Fruit fly (Drosophila melanogaster) whole organism, embryonic: ENCODE results near the gene CG33160.

Experiments used
- CG10431 ChIP-seq: fragments of 200-800 bp; sonication (Bioruptor generic); optimal IDR thresholded peaks from 3 replicates; lab custom pipeline; 2018; ENCODE audit warnings: missing biosample characterization, mild to moderate bottlenecking, missing genetic modification characterization
- CG11093 ChIP-seq: fragments of 200-800 bp; sonication (Bioruptor generic); IDR thresholded peaks from 3 replicates; pipeline ENCODE4 v1.3.6; 2022; ENCODE audit warnings: missing biosample characterization, missing genetic modification characterization
- CG11247 ChIP-seq: fragments of 200-800 bp; sonication (Bioruptor generic); IDR thresholded peaks from 2 replicates; pipeline ENCODE4 v1.3.6; 2022; ENCODE audit warnings: missing biosample characterization, missing genetic modification characterization
- CG1603 ChIP-seq: fragments of 200-800 bp; sonication (Bioruptor generic); optimal IDR thresholded peaks from 2 replicates; lab custom pipeline; 2019; ENCODE audit warnings: missing biosample characterization, mild to moderate bottlenecking, missing genetic modification characterization, moderate library complexity
- CG16815 ChIP-seq: fragments of 200-800 bp; sonication (Bioruptor generic); optimal IDR thresholded peaks from 3 replicates; lab custom pipeline; 2017; ENCODE audit warnings: missing biosample characterization, mild to moderate bottlenecking, missing genetic modification characterization
- CG18619 ChIP-seq: fragments of 200-800 bp; sonication (Bioruptor generic); optimal IDR thresholded peaks from 3 replicates; lab custom pipeline; 2017; ENCODE audit warnings: missing biosample characterization, mild to moderate bottlenecking, missing genetic modification characterization
- CG3163 ChIP-seq: fragments of 200-800 bp; sonication (Bioruptor generic); optimal IDR thresholded peaks from 3 replicates; lab custom pipeline; 2016; ENCODE audit warnings: missing biosample characterization, missing genetic modification characterization
- CG42726 ChIP-seq: fragments of 200-800 bp; sonication (Bioruptor generic); IDR thresholded peaks from 2 replicates; pipeline ENCODE4 v1.3.6; 2022; ENCODE audit warnings: missing biosample characterization, missing genetic modification characterization; ENCODE audit not compliant: partially characterized antibody
- CG4360 ChIP-seq: fragments of 200-800 bp; sonication (Bioruptor generic); IDR thresholded peaks from 2 replicates; pipeline ENCODE4 v1.3.6; 2022; ENCODE audit warnings: missing biosample characterization, missing genetic modification characterization
- CG6813 ChIP-seq: fragments of 200-800 bp; sonication (Bioruptor generic); optimal IDR thresholded peaks from 2 replicates; lab custom pipeline; 2017; ENCODE audit warnings: missing biosample characterization, missing genetic modification characterization, mild to moderate bottlenecking, moderate library complexity, missing genetic modification reagents
- CG7556 ChIP-seq: fragments of 200-800 bp; sonication (Bioruptor generic); optimal IDR thresholded peaks from 2 replicates; lab custom pipeline; 2017; ENCODE audit warnings: missing biosample characterization, mild to moderate bottlenecking, missing genetic modification characterization
- CG7987 ChIP-seq: fragments of 200-800 bp; sonication (Bioruptor generic); optimal IDR thresholded peaks from 2 replicates; lab custom pipeline; 2018; ENCODE audit warnings: missing biosample characterization, mild to moderate bottlenecking, missing genetic modification characterization, moderate library complexity
- CG8290 ChIP-seq, 3 experiments: fragments of 200-800 bp; sonication (Bioruptor generic); optimal IDR thresholded peaks; 2 replicates each; lab custom pipeline; 2016 to 2019; ENCODE audit warnings: missing biosample characterization in 3 of 3, missing genetic modification characterization in 3 of 3, mild to moderate bottlenecking in 2 of 3, moderate library complexity in 1 of 3
- CG8944 ChIP-seq: fragments of 200-800 bp; sonication (Bioruptor generic); optimal IDR thresholded peaks from 3 replicates; lab custom pipeline; 2016; ENCODE audit warnings: missing biosample characterization, missing genetic modification characterization
- CG9876 ChIP-seq: fragments of 200-800 bp; sonication (Bioruptor generic); optimal IDR thresholded peaks from 2 replicates; lab custom pipeline; 2016; ENCODE audit warnings: missing biosample characterization, missing genetic modification characterization
- Elba2 ChIP-seq: fragments of 200-800 bp; sonication (Bioruptor generic); optimal IDR thresholded peaks from 3 replicates; lab custom pipeline; 2016; ENCODE audit warnings: missing biosample characterization, missing genetic modification characterization
- HLH4C ChIP-seq: fragments of 200-800 bp; sonication (Bioruptor generic); IDR thresholded peaks from 3 replicates; pipeline ENCODE4 v1.3.6; 2022; ENCODE audit warnings: missing biosample characterization, missing genetic modification characterization; ENCODE audit not compliant: partially characterized antibody
- HLHmδ ChIP-seq: fragments of 200-800 bp; sonication (Bioruptor generic); optimal IDR thresholded peaks from 2 replicates; lab custom pipeline; 2018; ENCODE audit warnings: missing biosample characterization, mild to moderate bottlenecking, missing genetic modification characterization, moderate library complexity
- Hand ChIP-seq: fragments of 200-800 bp; sonication (Bioruptor generic); optimal IDR thresholded peaks from 2 replicates; lab custom pipeline; 2017; ENCODE audit warnings: mild to moderate bottlenecking, missing biosample characterization, missing genetic modification reagents, missing genetic modification characterization
- Hey ChIP-seq: fragments of 200-800 bp; sonication (Bioruptor generic); optimal IDR thresholded peaks from 3 replicates; lab custom pipeline; 2018; ENCODE audit warnings: missing biosample characterization, mild to moderate bottlenecking, missing genetic modification characterization
- MBD-R2 ChIP-seq: fragments of 200-800 bp; sonication (Bioruptor generic); IDR thresholded peaks from 2 replicates; pipeline ENCODE4 v1.3.6; 2022; ENCODE audit warnings: missing biosample characterization, missing genetic modification characterization
- MESR4 ChIP-seq: fragments of 200-800 bp; sonication (Bioruptor generic); optimal IDR thresholded peaks from 2 replicates; lab custom pipeline; 2018; ENCODE audit warnings: missing biosample characterization, mild to moderate bottlenecking, missing genetic modification characterization, moderate library complexity
- MTF-1 ChIP-seq: fragments of 200-800 bp; sonication (Bioruptor generic); optimal IDR thresholded peaks from 2 replicates; lab custom pipeline; 2018; ENCODE audit warnings: missing biosample characterization, mild to moderate bottlenecking, missing genetic modification characterization, borderline replicate concordance
- Oaz ChIP-seq: fragments of 200-800 bp; sonication (Bioruptor generic); IDR thresholded peaks from 2 replicates; pipeline ENCODE4 v1.3.6; 2022; ENCODE audit warnings: missing biosample characterization, missing genetic modification characterization
- Sin3A ChIP-seq: fragments of >200 bp; optimal IDR thresholded peaks from 2 replicates; lab custom pipeline; 2018
- Trl ChIP-seq, 3 experiments: fragments of >200 bp in 2 of 3; fragments of 200-800 bp in 1 of 3; sonication (Bioruptor generic) in 1 of 3; optimal IDR thresholded peaks; 2 replicates in 1 of 3; 3 replicates in 2 of 3; lab custom pipeline; 2016 to 2017; ENCODE audit warnings: missing biosample characterization in 1 of 3, missing genetic modification characterization in 1 of 3
- bbx ChIP-seq: fragments of 200-800 bp; sonication (Bioruptor generic); IDR thresholded peaks from 2 replicates; pipeline ENCODE4 v1.3.6; 2022; ENCODE audit warnings: missing biosample characterization, missing genetic modification characterization; ENCODE audit not compliant: partially characterized antibody
- bcd ChIP-seq: fragments of 200-800 bp; sonication (Bioruptor generic); optimal IDR thresholded peaks from 2 replicates; lab custom pipeline; 2017; ENCODE audit warnings: missing biosample characterization, mild to moderate bottlenecking, missing genetic modification characterization
- btn ChIP-seq: fragments of 200-800 bp; sonication (Bioruptor generic); optimal IDR thresholded peaks from 2 replicates; lab custom pipeline; 2016; ENCODE audit warnings: missing biosample characterization, missing genetic modification characterization
- caup ChIP-seq: fragments of 200-800 bp; sonication (Bioruptor generic); optimal IDR thresholded peaks from 3 replicates; lab custom pipeline; 2017; ENCODE audit warnings: missing biosample characterization, mild to moderate bottlenecking, missing genetic modification characterization, moderate library complexity; ENCODE audit not compliant: severe bottlenecking
- da ChIP-seq: fragments of 200-800 bp; sonication (Bioruptor generic); optimal IDR thresholded peaks from 2 replicates; lab custom pipeline; 2016; ENCODE audit warnings: missing biosample characterization, missing genetic modification characterization
- dysf ChIP-seq: fragments of 200-800 bp; sonication (Bioruptor generic); IDR thresholded peaks from 3 replicates; pipeline ENCODE4 v1.3.6; 2022; ENCODE audit warnings: missing biosample characterization, missing genetic modification characterization
- gem ChIP-seq: fragments of 200-800 bp; sonication (Bioruptor generic); optimal IDR thresholded peaks from 2 replicates; lab custom pipeline; 2019; ENCODE audit warnings: missing biosample characterization, mild to moderate bottlenecking, missing genetic modification characterization, moderate library complexity
- kah ChIP-seq: fragments of 200-800 bp; sonication (Bioruptor generic); optimal IDR thresholded peaks from 2 replicates; lab custom pipeline; 2018; ENCODE audit warnings: missing biosample characterization, mild to moderate bottlenecking, missing genetic modification characterization
- mirr ChIP-seq: fragments of 200-800 bp; sonication (Bioruptor generic); optimal IDR thresholded peaks from 3 replicates; lab custom pipeline; 2018; ENCODE audit warnings: missing biosample characterization, mild to moderate bottlenecking, missing genetic modification characterization
- mld ChIP-seq: fragments of 200-800 bp; sonication (Bioruptor generic); IDR thresholded peaks from 3 replicates; pipeline ENCODE4 v1.3.6; 2022; ENCODE audit warnings: missing biosample characterization, missing genetic modification characterization; ENCODE audit not compliant: partially characterized antibody
- pan ChIP-seq, 4 experiments: fragments of >200 bp in 3 of 4; fragments of 200-800 bp in 1 of 4; sonication (Bioruptor generic) in 1 of 4; optimal IDR thresholded peaks in 3 of 4; IDR thresholded peaks in 1 of 4; 2 replicates each; pipeline versions ENCODE4 v1.3.6 to Lab custom; 2017 to 2022; ENCODE audit warnings: missing biosample characterization in 2 of 4, missing genetic modification characterization in 2 of 4, mixed read lengths in 1 of 4
- sima ChIP-seq: fragments of 200-800 bp; sonication (Bioruptor generic); optimal IDR thresholded peaks from 2 replicates; lab custom pipeline; 2016; ENCODE audit warnings: missing biosample characterization, missing genetic modification characterization
- slou ChIP-seq: fragments of 200-800 bp; sonication (Bioruptor generic); optimal IDR thresholded peaks from 3 replicates; lab custom pipeline; 2016; ENCODE audit warnings: missing biosample characterization, missing genetic modification characterization
- tin ChIP-seq: fragments of 200-800 bp; sonication (Bioruptor generic); optimal IDR thresholded peaks from 3 replicates; lab custom pipeline; 2016; ENCODE audit warnings: missing biosample characterization, missing genetic modification characterization

The CG33160 gene

DNA sequence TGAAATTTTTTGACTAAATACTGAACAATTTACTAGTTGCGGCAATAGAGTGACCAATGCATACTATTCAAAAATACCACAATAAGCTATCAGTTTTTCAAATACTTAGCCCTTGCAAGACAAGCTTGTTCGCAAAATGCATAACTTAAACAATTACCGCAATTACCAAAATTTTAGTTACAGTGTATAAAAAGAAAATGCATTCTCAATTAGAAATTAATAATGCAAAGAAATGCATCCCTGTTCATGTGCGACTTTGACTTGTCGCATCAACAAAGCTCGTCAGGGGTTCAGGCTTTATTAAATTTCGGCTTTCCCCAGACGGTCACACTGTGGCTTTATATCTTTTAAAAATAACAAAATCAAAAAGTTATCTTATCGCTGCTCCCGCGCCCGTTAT, 12.7 kb upstream of the CG33160 start, which contains the start of the genes hob and nSMase (continued):
- TF ChIP-seq CG7556 (no peak), da (GFP tag; lab: Kevin White, UChicago) (no peak), MBD-R2 (GFP tag; lab: Robert Waterston, UW) (peak; percentile 69), gem (tag; lab: Kevin White, UChicago) (no peak), tin (no peak)

DNA sequence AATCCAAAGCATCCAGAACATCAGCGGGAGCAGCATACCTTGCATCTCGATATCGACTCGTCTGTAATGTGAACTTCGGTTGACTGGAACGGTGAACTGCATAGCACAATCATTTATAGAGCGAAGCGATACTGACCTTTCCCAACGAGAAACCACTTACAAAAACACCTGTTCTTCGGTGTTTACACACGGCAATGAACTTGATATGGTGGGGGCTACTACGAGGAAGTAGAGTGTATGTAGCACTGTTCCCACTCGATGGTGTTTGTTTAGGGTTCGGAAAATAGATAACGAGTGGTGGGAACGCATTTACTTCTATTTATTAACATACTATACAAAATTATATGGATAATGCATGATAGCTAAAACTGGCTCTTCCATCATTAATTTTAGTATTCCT, 2.7 kb upstream of the CG33160 start, which contains the start of the genes CG32269 and CG32270:
Gene CG32269 (minus strand): TSS at position 91 of the 400 bp plus-strand sequence.
Gene CG32270 (minus strand): TSS at position 91 of the 400 bp plus-strand sequence.
- no peak for TF ChIP-seq dysf (GFP tag; lab: Robert Waterston, UW)
- no peak for TF ChIP-seq CG8944
- no peak for TF ChIP-seq Hand (GFP tag; lab: Kevin White, UChicago)
- no peak for TF ChIP-seq btn (GFP tag; lab: Kevin White, UChicago)
- TF ChIP-seq bbx (GFP tag; lab: Robert Waterston, UW), result no peak
- TF ChIP-seq CG11093 (GFP tag; lab: Robert Waterston, UW), result no peak
- TF ChIP-seq CG10431 (GFP tag; lab: Kevin White, UChicago), result no peak
- no peak for TF ChIP-seq HLH4C (GFP tag; lab: Robert Waterston, UW)
- TF ChIP-seq CG6813, result peak; percentile 18
- TF ChIP-seq Elba2 (GFP tag; lab: Kevin White, UChicago), result no peak
- TF ChIP-seq CG11247 (GFP tag; lab: Robert Waterston, UW), result no peak
- TF ChIP-seq mirr (GFP tag; lab: Kevin White, UChicago), result peak; percentile 66
- no peak for TF ChIP-seq CG1603 (tag; lab: Kevin White, UChicago)
- TF ChIP-seq CG7987 (GFP tag; lab: Kevin White, UChicago), result no peak
- TF ChIP-seq Sin3A, result no peak
- no peak for TF ChIP-seq bcd (GFP tag; lab: Kevin White, UChicago)
- TF ChIP-seq Trl (optimal IDR thresholded peaks at IDR 0.05; lab: Kevin White, UChicago), result no peak
- peak; percentile 0 for TF ChIP-seq Trl (GFP tag; optimal IDR thresholded peaks at IDR 0.05; lab: Kevin White, UChicago)
- TF ChIP-seq caup (GFP tag; lab: Kevin White, UChicago), result peak; percentile 11
- no peak for TF ChIP-seq CG8290 (GFP tag; optimal IDR thresholded peaks at IDR 0.05; lab: Kevin White, UChicago)
- no peak for TF ChIP-seq CG8290 (tag; optimal IDR thresholded peaks at IDR 0.05; lab: Kevin White, UChicago)
- no peak for TF ChIP-seq CG4360 (GFP tag; lab: Robert Waterston, UW)
- peak; percentile 3 for TF ChIP-seq CG18619 (GFP tag; lab: Kevin White, UChicago)
- peak; percentile 0 for TF ChIP-seq MTF-1 (GFP tag; lab: Kevin White, UChicago)
- no peak for TF ChIP-seq Oaz (GFP tag; lab: Robert Waterston, UW)
- no peak for TF ChIP-seq MESR4 (GFP tag; lab: Kevin White, UChicago)
- no peak for TF ChIP-seq pan (optimal IDR thresholded peaks at IDR 0.05; lab: Kevin White, UChicago)
- TF ChIP-seq pan (GFP tag; optimal IDR thresholded peaks at IDR 0.05 in 1 of 2, IDR thresholded peaks at IDR 0.05 in 1 of 2), result no peak
- peak; percentile 30 for TF ChIP-seq HLHmδ (GFP tag; lab: Kevin White, UChicago)
- TF ChIP-seq mld (GFP tag; lab: Robert Waterston, UW), result no peak
- TF ChIP-seq slou, result no peak
- TF ChIP-seq sima, result no peak
- peak; percentile 71 for TF ChIP-seq kah (GFP tag; lab: Kevin White, UChicago)
- no peak for TF ChIP-seq CG16815 (GFP tag; lab: Kevin White, UChicago)
- TF ChIP-seq CG42726 (GFP tag; lab: Robert Waterston, UW), result no peak
- no peak for TF ChIP-seq Hey (tag; lab: Kevin White, UChicago)
- no peak for TF ChIP-seq CG3163 (GFP tag; lab: Kevin White, UChicago)
- TF ChIP-seq CG9876 (GFP tag; lab: Kevin White, UChicago), result no peak
